Worm (Caenorhabditis elegans) whole organism, L2 larva: ENCODE measurements around the gene zig-10.

Source experiments
- R02D3.7 ChIP-seq: fragments of 150-350 bp; optimal IDR thresholded peaks from 2 replicates; lab custom pipeline; 2014; ENCODE audit warnings: missing biosample characterization, missing genetic modification characterization
- sem-4 ChIP-seq: fragments of 150-350 bp; optimal IDR thresholded peaks from 2 replicates; lab custom pipeline; 2014; ENCODE audit warnings: missing biosample characterization, missing genetic modification reagents, missing genetic modification characterization
- unc-39 ChIP-seq: fragments of 150-350 bp; optimal IDR thresholded peaks from 2 replicates; lab custom pipeline; 2014; ENCODE audit warnings: missing biosample characterization, missing genetic modification characterization

- TF ChIP-seq R02D3.7 (no peak), sem-4 (tag; lab: Kevin White, UChicago) (peak; percentile 33), unc-39 (tag; lab: Kevin White, UChicago) (no peak)
Observed at ce11 chrII:6360822-6361221, 37.7 kb upstream of the zig-10 start, which contains the start of gene K10B2.4.
